Worm (Caenorhabditis elegans) whole organism, L2 larva: ENCODE results near the gene ins-34.

Experiments used
- C34F6.9 ChIP-seq: fragments of 150-350 bp; optimal IDR thresholded peaks from 2 replicates; lab custom pipeline; 2014; ENCODE audit warnings: missing biosample characterization, missing genetic modification characterization
- F13H6.1 ChIP-seq: sonication (generic microtip); optimal IDR thresholded peaks from 2 replicates; lab custom pipeline; 2016; ENCODE audit warnings: missing genetic modification characterization, missing compliant biosample characterization
- R02D3.7 ChIP-seq: fragments of 150-350 bp; optimal IDR thresholded peaks from 2 replicates; lab custom pipeline; 2014; ENCODE audit warnings: missing biosample characterization, missing genetic modification characterization
- Y55F3AM.14 ChIP-seq: fragments of 200-800 bp; sonication (Bioruptor generic); optimal IDR thresholded peaks from 2 replicates; lab custom pipeline; 2018; ENCODE audit warnings: mild to moderate bottlenecking, missing genetic modification characterization, missing compliant biosample characterization
- ZK546.5 ChIP-seq: sonication (generic microtip); optimal IDR thresholded peaks from 2 replicates; lab custom pipeline; 2017; ENCODE audit warnings: missing biosample characterization, missing genetic modification characterization
- alr-1 ChIP-seq: fragments of 150-350 bp; optimal IDR thresholded peaks from 2 replicates; lab custom pipeline; 2014; ENCODE audit warnings: missing biosample characterization, missing genetic modification characterization
- aly-2 ChIP-seq: fragments of 150-350 bp; optimal IDR thresholded peaks from 2 replicates; lab custom pipeline; 2014; ENCODE audit warnings: missing biosample characterization, missing genetic modification characterization
- ama-1 ChIP-seq: fragments of 150-350 bp; optimal IDR thresholded peaks from 2 replicates; lab custom pipeline; 2018; ENCODE audit warnings: inconsistent platforms
- blmp-1 ChIP-seq: sonication (generic microtip); optimal IDR thresholded peaks from 2 replicates; lab custom pipeline; 2017; ENCODE audit warnings: missing genetic modification characterization, mild to moderate bottlenecking, missing compliant biosample characterization, antibody characterized with exemption, moderate library complexity; ENCODE audit not compliant: insufficient read depth
- ceh-16 ChIP-seq: fragments of 150-350 bp; optimal IDR thresholded peaks from 2 replicates; lab custom pipeline; 2014; ENCODE audit warnings: missing biosample characterization, missing genetic modification characterization
- ceh-82 ChIP-seq: fragments of 150-350 bp; optimal IDR thresholded peaks from 2 replicates; lab custom pipeline; 2014; ENCODE audit warnings: missing biosample characterization, missing genetic modification characterization
- crh-2 ChIP-seq: sonication (generic microtip); optimal IDR thresholded peaks from 2 replicates; lab custom pipeline; 2017; ENCODE audit warnings: missing biosample characterization, missing genetic modification characterization
- dmd-4 ChIP-seq: sonication (generic microtip); optimal IDR thresholded peaks from 2 replicates; lab custom pipeline; 2017; ENCODE audit warnings: missing biosample characterization, missing genetic modification characterization
- egl-27 ChIP-seq: sonication (generic microtip); optimal IDR thresholded peaks from 3 replicates; lab custom pipeline; 2017; ENCODE audit warnings: missing biosample characterization, missing genetic modification reagents, missing genetic modification characterization
- elt-1 ChIP-seq: fragments of 150-350 bp; optimal IDR thresholded peaks from 2 replicates; lab custom pipeline; 2014; ENCODE audit warnings: missing biosample characterization, missing genetic modification characterization
- elt-3 ChIP-seq: sonication (generic microtip); optimal IDR thresholded peaks from 2 replicates; lab custom pipeline; 2017; ENCODE audit warnings: missing biosample characterization, missing genetic modification characterization
- fos-1 ChIP-seq: fragments of 150-350 bp; optimal IDR thresholded peaks from 2 replicates; lab custom pipeline; 2014; ENCODE audit warnings: missing biosample characterization, missing genetic modification characterization
- gmeb-1 ChIP-seq: fragments of 150-350 bp; optimal IDR thresholded peaks from 2 replicates; lab custom pipeline; 2014; ENCODE audit warnings: missing biosample characterization, missing genetic modification characterization
- lin-11 ChIP-seq: fragments of 150-350 bp; sonication (generic microtip); optimal IDR thresholded peaks from 2 replicates; lab custom pipeline; 2014; ENCODE audit warnings: missing biosample characterization, missing genetic modification characterization, inconsistent platforms, mixed read lengths
- lin-13 ChIP-seq: fragments of 150-350 bp; optimal IDR thresholded peaks from 2 replicates; lab custom pipeline; 2014; ENCODE audit warnings: missing biosample characterization, missing genetic modification reagents, missing genetic modification characterization
- lin-39 ChIP-seq: fragments of 150-350 bp; optimal IDR thresholded peaks from 2 replicates; lab custom pipeline; 2014; ENCODE audit warnings: missing biosample characterization, missing genetic modification reagents, missing genetic modification characterization
- lsy-2 ChIP-seq, 2 experiments: fragments of 150-350 bp in 1 of 2; sonication (generic microtip) in 1 of 2; optimal IDR thresholded peaks; 2 replicates each; lab custom pipeline; 2014 to 2017; ENCODE audit warnings: missing biosample characterization in 2 of 2, missing genetic modification characterization in 2 of 2
- mab-5 ChIP-seq: fragments of 150-350 bp; optimal IDR thresholded peaks from 2 replicates; lab custom pipeline; 2014; ENCODE audit warnings: missing biosample characterization, missing genetic modification characterization
- mbf-1 ChIP-seq: sonication (generic microtip); optimal IDR thresholded peaks from 2 replicates; lab custom pipeline; 2017; ENCODE audit warnings: missing biosample characterization, missing genetic modification characterization
- mdl-1 ChIP-seq, 2 experiments: fragments of 150-350 bp in 1 of 2; sonication (generic microtip) in 1 of 2; optimal IDR thresholded peaks; 2 replicates each; lab custom pipeline; 2017; ENCODE audit warnings: missing biosample characterization in 2 of 2, missing genetic modification characterization in 2 of 2
- nhr-11 ChIP-seq: fragments of 150-350 bp; optimal IDR thresholded peaks from 2 replicates; lab custom pipeline; 2014; ENCODE audit warnings: missing biosample characterization, missing genetic modification characterization
- nhr-12 ChIP-seq: fragments of 150-350 bp; optimal IDR thresholded peaks from 2 replicates; lab custom pipeline; 2014; ENCODE audit warnings: missing biosample characterization, missing genetic modification characterization
- nhr-129 ChIP-seq: fragments of 150-350 bp; optimal IDR thresholded peaks from 2 replicates; lab custom pipeline; 2014; ENCODE audit warnings: missing biosample characterization, missing genetic modification characterization
- nhr-25 ChIP-seq: fragments of 150-350 bp; sonication (generic microtip); optimal IDR thresholded peaks from 3 replicates; lab custom pipeline; 2014; ENCODE audit warnings: missing biosample characterization, missing genetic modification characterization
- nhr-77 ChIP-seq: fragments of 150-350 bp; optimal IDR thresholded peaks from 2 replicates; lab custom pipeline; 2014; ENCODE audit warnings: missing biosample characterization, missing genetic modification characterization
- peb-1 ChIP-seq: fragments of 150-350 bp; optimal IDR thresholded peaks from 2 replicates; lab custom pipeline; 2014; ENCODE audit warnings: missing biosample characterization, missing genetic modification characterization
- sem-4 ChIP-seq: fragments of 150-350 bp; optimal IDR thresholded peaks from 2 replicates; lab custom pipeline; 2014; ENCODE audit warnings: missing biosample characterization, missing genetic modification reagents, missing genetic modification characterization
- skn-1 ChIP-seq: sonication (generic microtip); optimal IDR thresholded peaks from 2 replicates; lab custom pipeline; 2017; ENCODE audit warnings: missing biosample characterization, missing genetic modification characterization
- snpc-4 ChIP-seq: fragments of 150-350 bp; optimal IDR thresholded peaks from 2 replicates; lab custom pipeline; 2014; ENCODE audit warnings: missing biosample characterization, missing genetic modification characterization
- unc-39 ChIP-seq: fragments of 150-350 bp; optimal IDR thresholded peaks from 2 replicates; lab custom pipeline; 2014; ENCODE audit warnings: missing biosample characterization, missing genetic modification characterization
- unc-55 ChIP-seq: fragments of 150-350 bp; sonication (generic microtip); optimal IDR thresholded peaks from 3 replicates; lab custom pipeline; 2014; ENCODE audit warnings: missing biosample characterization, missing genetic modification reagents, missing genetic modification characterization
- zag-1 ChIP-seq: fragments of 150-350 bp; optimal IDR thresholded peaks from 2 replicates; lab custom pipeline; 2014; ENCODE audit warnings: missing biosample characterization, missing genetic modification characterization
- ztf-1 ChIP-seq: fragments of 200-800 bp; sonication (Bioruptor generic); conservative IDR thresholded peaks from 2 replicates; pipeline ENCODE4 v1.3.6; 2022; ENCODE audit warnings: missing genetic modification characterization, missing compliant biosample characterization
- ztf-4 ChIP-seq: fragments of 150-350 bp; optimal IDR thresholded peaks from 2 replicates; lab custom pipeline; 2014; ENCODE audit warnings: missing biosample characterization, missing genetic modification characterization

Gene ins-34

ce11 chrIV:14106274-14106673 is at the start of gene ins-34:
Gene ins-34, plus strand, starts transcription at chrIV:14106574.
- TF ChIP-seq fos-1 (tag; lab: Kevin White, UChicago) = no peak
- TF ChIP-seq snpc-4 (tag; lab: Kevin White, UChicago) = no peak
- no peak for TF ChIP-seq ama-1
- no peak for TF ChIP-seq F13H6.1 (tag; lab: Kevin White, UChicago)
- no peak for TF ChIP-seq R02D3.7 (tag; lab: Kevin White, UChicago)
- TF ChIP-seq ceh-82 (tag; lab: Kevin White, UChicago) = no peak
- TF ChIP-seq mbf-1 (tag; lab: Kevin White, UChicago) = no peak
- no peak for TF ChIP-seq unc-55 (GFP tag; lab: Kevin White, UChicago)
- no peak for TF ChIP-seq elt-3 (tag; lab: Kevin White, UChicago)

DNA sequence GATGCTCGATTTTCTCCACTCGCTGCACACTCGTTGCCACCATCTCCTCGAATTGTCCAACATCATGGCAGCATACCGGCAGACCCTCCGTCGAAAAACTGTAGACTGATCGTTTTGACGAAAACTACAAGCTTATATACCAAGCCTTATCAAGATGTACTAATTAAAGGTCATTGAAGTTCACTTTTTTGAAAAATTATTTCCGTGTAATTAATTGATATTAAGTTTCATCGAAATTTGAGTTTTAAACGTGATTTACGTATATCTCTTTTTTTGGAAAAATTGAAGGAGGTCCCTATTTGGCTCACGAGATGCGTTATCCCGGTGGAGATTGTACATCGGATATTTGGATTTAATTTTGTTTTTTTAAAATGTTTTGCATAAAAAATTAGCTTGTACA is 45.8 kb upstream of the ins-34 start, which contains the start of gene Y37A1B.4:
Y37A1B.4 (minus strand) TSS at position 101 of the 400 bp plus-strand sequence.
- no peak for TF ChIP-seq sem-4
- TF ChIP-seq mbf-1 (tag; lab: Kevin White, UChicago) = no peak
- TF ChIP-seq crh-2 = no peak
- no peak for TF ChIP-seq R02D3.7 (tag; lab: Kevin White, UChicago)
- no peak for TF ChIP-seq unc-39 (tag; lab: Kevin White, UChicago)
- TF ChIP-seq nhr-25 (tag; lab: Kevin White, UChicago) = no peak
- TF ChIP-seq gmeb-1 (tag; lab: Kevin White, UChicago) = no peak
- no peak for TF ChIP-seq nhr-129 (tag; lab: Kevin White, UChicago)
- TF ChIP-seq egl-27 = no peak
- no peak for TF ChIP-seq unc-55 (GFP tag; lab: Kevin White, UChicago)
- TF ChIP-seq mab-5 (tag; lab: Kevin White, UChicago) = no peak
- TF ChIP-seq, all 48 proteins: peak for 0

- TF ChIP-seq zag-1 (tag; lab: Kevin White, UChicago) = no peak
- TF ChIP-seq ZK546.5 = no peak
- TF ChIP-seq nhr-77 (tag; lab: Kevin White, UChicago) = no peak
- no peak for TF ChIP-seq nhr-11 (tag; lab: Kevin White, UChicago)
- TF ChIP-seq nhr-12 (tag; lab: Kevin White, UChicago) = no peak
- TF ChIP-seq elt-1 = no peak
Observed at ce11 chrIV:14066403-14066802, 40.0 kb upstream of the ins-34 start.

DNA sequence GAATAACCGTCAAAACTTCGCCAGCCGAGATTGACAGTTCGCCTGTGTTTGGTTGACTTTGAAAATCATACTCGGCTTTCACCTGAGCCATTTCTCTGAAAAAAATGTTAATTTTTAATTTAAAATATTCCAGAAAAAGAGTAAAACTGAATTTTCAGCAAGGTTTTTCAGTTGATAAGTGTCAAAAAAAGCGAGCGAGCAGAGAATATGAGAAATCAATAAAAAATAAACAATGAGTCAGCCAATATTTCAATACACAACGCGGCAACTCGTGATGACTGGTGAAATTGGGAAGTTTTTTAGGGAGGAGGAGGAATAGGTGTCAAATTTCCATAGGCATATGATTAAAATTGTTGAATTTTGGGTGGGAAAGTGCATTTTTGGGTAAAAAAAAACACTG is 36.6 kb upstream of the ins-34 start, which contains the start of gene lst-4:
lst-4 (minus strand) TSS at position 101 of the 400 bp plus-strand sequence.
- TF ChIP-seq mbf-1 (tag; lab: Kevin White, UChicago) (no peak), dmd-4 (tag; lab: Kevin White, UChicago) (no peak), nhr-12 (tag; lab: Kevin White, UChicago) (no peak), ZK546.5 (no peak), Y55F3AM.14 (GFP tag; lab: Kevin White, UChicago) (no peak), lin-13 (GFP tag; lab: Kevin White, UChicago) (no peak), blmp-1 (no peak), fos-1 (tag; lab: Kevin White, UChicago) (no peak), ceh-82 (tag; lab: Kevin White, UChicago) (no peak), peb-1 (no peak), gmeb-1 (tag; lab: Kevin White, UChicago) (no peak), zag-1 (tag; lab: Kevin White, UChicago) (no peak), ztf-4 (tag; lab: Kevin White, UChicago) (no peak), skn-1 (no peak), unc-39 (tag; lab: Kevin White, UChicago) (no peak), nhr-77 (tag; lab: Kevin White, UChicago) (no peak), egl-27 (no peak)

DNA sequence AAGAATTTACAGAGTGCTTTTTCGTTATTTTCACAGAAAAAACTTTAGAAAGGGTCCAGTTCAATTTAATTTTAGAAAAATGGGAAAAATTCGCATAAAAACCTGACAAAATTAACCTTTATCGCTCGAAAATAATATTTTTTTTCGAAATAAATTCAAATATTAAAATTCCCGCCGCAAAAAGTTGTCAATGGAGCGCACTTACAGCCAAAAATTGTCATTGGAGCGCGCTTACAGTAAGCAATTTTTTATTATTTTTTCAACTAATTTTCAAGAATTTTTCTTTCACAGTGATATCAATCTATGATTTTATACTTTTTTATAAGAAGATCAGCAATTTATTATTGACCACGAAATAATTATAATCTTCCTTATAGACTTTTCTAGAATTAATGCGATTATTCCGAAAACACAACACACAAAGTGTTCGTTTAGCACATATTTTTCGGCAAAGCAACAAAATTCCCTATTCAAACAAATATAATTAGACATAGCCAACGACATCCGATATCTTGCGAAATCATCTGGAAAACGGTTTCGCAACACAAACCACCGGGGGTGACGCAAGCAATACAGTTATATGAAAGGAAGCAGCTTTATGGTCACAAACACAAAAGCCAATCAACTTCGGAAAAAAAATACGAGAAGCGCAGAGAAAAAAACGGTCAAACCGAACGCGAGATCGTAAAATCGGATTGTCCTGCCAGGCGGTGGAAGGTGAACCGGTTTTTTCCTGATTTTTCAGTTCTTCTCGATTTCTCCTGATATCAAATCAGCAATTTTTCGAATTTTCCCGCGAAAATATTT is 36.0 kb upstream of the ins-34 start:
- TF ChIP-seq blmp-1 (no peak), R02D3.7 (tag; lab: Kevin White, UChicago) (no peak), unc-39 (tag; lab: Kevin White, UChicago) (no peak), egl-27 (no peak), lin-11 (tag; lab: Kevin White, UChicago) (no peak), mdl-1 (tag; optimal IDR thresholded peaks at IDR 0.05; lab: Kevin White, UChicago) (no peak), aly-2 (tag; lab: Kevin White, UChicago) (no peak), ZK546.5 (no peak), ceh-82 (tag; lab: Kevin White, UChicago) (no peak), lin-39 (tag; lab: Kevin White, UChicago) (no peak), Y55F3AM.14 (GFP tag; lab: Kevin White, UChicago) (no peak), sem-4 (no peak), nhr-77 (tag; lab: Kevin White, UChicago) (no peak), ztf-1 (GFP tag; lab: Robert Waterston, UW) (no peak), elt-3 (tag; lab: Kevin White, UChicago) (no peak), gmeb-1 (tag; lab: Kevin White, UChicago) (peak; percentile 38), lin-13 (GFP tag; lab: Kevin White, UChicago) (peak; percentile 41), unc-55 (GFP tag; lab: Kevin White, UChicago) (peak; percentile 44), lsy-2 (tag; optimal IDR thresholded peaks at IDR 0.05; lab: Kevin White, UChicago) (peak; percentile 14 to 20), alr-1 (tag; lab: Kevin White, UChicago) (no peak), C34F6.9 (tag; lab: Kevin White, UChicago) (peak; percentile 42), ceh-16 (tag; lab: Kevin White, UChicago) (no peak)
